Worm (Caenorhabditis elegans) whole organism, L3 larva: Measurements from ENCODE around the gene nlp-28.

ENCODE experiments used
- ceh-82 ChIP-seq: fragments of 150-350 bp; optimal IDR thresholded peaks from 2 replicates; lab custom pipeline; 2014; ENCODE audit warnings: missing biosample characterization, missing genetic modification characterization
- jun-1 ChIP-seq: fragments of 150-350 bp; optimal IDR thresholded peaks from 2 replicates; lab custom pipeline; 2014; ENCODE audit warnings: missing biosample characterization, missing genetic modification reagents, missing genetic modification characterization
- nhr-11 ChIP-seq: fragments of 150-350 bp; optimal IDR thresholded peaks from 2 replicates; lab custom pipeline; 2014; ENCODE audit warnings: missing biosample characterization, missing genetic modification characterization
- nhr-76 ChIP-seq: fragments of 150-350 bp; sonication (generic microtip); optimal IDR thresholded peaks from 5 replicates; lab custom pipeline; 2014; ENCODE audit warnings: missing biosample characterization, missing genetic modification characterization
- pqm-1 ChIP-seq: fragments of 150-350 bp; optimal IDR thresholded peaks from 2 replicates; lab custom pipeline; 2017; ENCODE audit warnings: missing biosample characterization, missing genetic modification characterization, inconsistent platforms
- snpc-4 ChIP-seq: fragments of 150-350 bp; optimal IDR thresholded peaks from 2 replicates; lab custom pipeline; 2014; ENCODE audit warnings: missing biosample characterization, missing genetic modification characterization

- TF ChIP-seq nhr-11 (tag; lab: Kevin White, UChicago) (no peak), ceh-82 (tag; lab: Kevin White, UChicago) (no peak), nhr-76 (tag; lab: Kevin White, UChicago) (no peak), pqm-1 (tag; lab: Kevin White, UChicago) (peak; percentile 81), jun-1 (tag; lab: Kevin White, UChicago) (peak; percentile 64), snpc-4 (tag; lab: Kevin White, UChicago) (no peak)
Observed at ce11 chrV:4024777-4025176, 37.1 kb downstream of the nlp-28 start, which contains the start of gene K09D9.1.
